Worm (Caenorhabditis elegans) whole organism, L4/young adult: ENCODE data around the gene teg-1.

Experiments
- W03F9.2 ChIP-seq: fragments of 150-350 bp; optimal IDR thresholded peaks from 2 replicates; lab custom pipeline; 2014; ENCODE audit warnings: missing biosample characterization, missing genetic modification characterization
- dao-5 ChIP-seq: sonication (generic microtip); optimal IDR thresholded peaks from 2 replicates; lab custom pipeline; 2016; ENCODE audit warnings: missing genotype, missing genetic modification characterization, moderate library complexity, missing compliant biosample characterization
- him-1 ChIP-seq: sonication (generic microtip); optimal IDR thresholded peaks from 2 replicates; lab custom pipeline; 2016; ENCODE audit warnings: missing genotype, missing genetic modification reagents, missing genetic modification characterization, missing compliant biosample characterization

DNA sequence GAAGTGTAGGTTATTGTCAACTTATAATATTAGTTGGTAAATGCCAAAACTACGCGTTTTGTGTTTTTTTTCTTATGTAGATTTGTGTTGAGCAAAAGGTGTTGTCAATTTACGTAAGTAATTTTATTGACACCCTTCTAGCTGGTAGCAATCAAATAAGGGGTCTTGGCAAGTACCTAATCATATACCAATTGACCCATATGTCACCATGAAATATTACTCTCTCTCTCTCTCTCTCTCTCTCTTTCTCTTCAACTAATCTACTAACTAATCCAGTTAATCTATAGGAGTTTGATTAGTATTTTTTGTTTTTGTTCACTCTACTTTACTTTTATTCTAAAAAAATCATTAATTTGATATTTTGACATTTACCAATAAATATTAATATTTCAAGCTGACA lies 41.4 kb upstream of the teg-1 start:
- no peak for TF ChIP-seq him-1 (tag; lab: Kevin White, UChicago)
- TF ChIP-seq dao-5 (tag; lab: Kevin White, UChicago), result no peak
- TF ChIP-seq W03F9.2, result no peak
